Worm (Caenorhabditis elegans) whole organism, early embryonic: ENCODE results near the gene srsx-34.

Source experiments
- ama-1 ChIP-seq: fragments of 150-350 bp; optimal IDR thresholded peaks from 2 replicates; lab custom pipeline; 2014
- ceh-13 ChIP-seq: fragments of 200-800 bp; sonication (Bioruptor generic); optimal IDR thresholded peaks from 2 replicates; lab custom pipeline; 2018; ENCODE audit warnings: mild to moderate bottlenecking, missing genetic modification characterization, missing compliant biosample characterization
- ets-7 ChIP-seq: sonication (generic microtip); optimal IDR thresholded peaks from 2 replicates; lab custom pipeline; 2016; ENCODE audit warnings: missing genotype, missing genetic modification characterization, missing compliant biosample characterization

- TF ChIP-seq ceh-13 (no peak), ama-1 (lab: Kevin White, UChicago) (no peak), ets-7 (tag; lab: Kevin White, UChicago) (no peak)
Observed at ce11 chrV:9079965-9080432, 44.2 kb downstream of the srsx-34 start.
